Fruit fly (Drosophila melanogaster) whole organism, adult: ENCODE measurements around the gene dlt.

ENCODE experiments used
- pad ChIP-seq: fragments of 200-800 bp; sonication (Bioruptor generic); optimal IDR thresholded peaks from 3 replicates; lab custom pipeline; 2017; ENCODE audit warnings: missing biosample characterization, missing genetic modification characterization, mild to moderate bottlenecking, moderate library complexity, missing genetic modification reagents
- toe ChIP-seq: fragments of 200-800 bp; sonication (Bioruptor generic); optimal IDR thresholded peaks from 2 replicates; lab custom pipeline; 2016; ENCODE audit warnings: missing biosample characterization, missing genetic modification characterization

DNA sequence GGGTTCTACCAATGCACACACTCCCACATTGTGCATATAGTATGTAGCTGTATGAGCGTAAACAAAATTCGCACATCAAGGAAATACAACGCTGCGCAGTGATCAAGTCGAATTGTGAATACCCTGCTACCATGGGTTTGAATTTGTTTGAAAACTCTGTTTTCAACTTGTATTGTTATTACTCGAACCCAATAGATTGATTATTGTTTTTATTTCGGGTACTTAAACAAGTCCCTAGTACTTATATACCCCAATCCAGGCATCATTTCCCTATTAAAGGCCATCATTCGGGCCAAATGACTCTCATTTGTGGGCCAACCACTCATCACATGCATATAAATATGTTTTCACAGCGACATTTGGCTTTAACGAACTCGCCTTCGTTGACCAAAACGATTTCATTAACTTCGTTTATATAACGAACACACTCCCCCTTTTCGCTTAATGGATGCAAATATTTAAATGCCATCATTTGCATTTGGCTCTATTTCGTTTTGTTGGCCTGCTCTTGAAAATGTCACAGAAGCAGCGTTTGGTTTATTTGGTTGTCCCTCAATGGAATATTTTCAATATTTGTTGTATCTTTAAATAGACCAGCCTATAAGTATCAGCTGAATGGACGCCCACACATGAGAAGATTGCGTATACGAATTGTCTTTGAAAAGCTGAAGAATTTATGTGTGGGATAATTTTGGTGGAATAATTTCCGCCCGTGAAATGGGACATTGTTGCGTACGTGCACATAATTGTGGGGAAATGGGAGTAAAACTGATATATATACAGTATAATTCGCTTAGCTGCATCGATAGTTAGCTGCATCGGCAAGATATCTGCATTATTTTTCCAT, 54.8 kb downstream of the dlt start:
- TF ChIP-seq toe (GFP tag; lab: Kevin White, UChicago) (no peak), pad (GFP tag; lab: Kevin White, UChicago) (no peak)
